Fruit fly (Drosophila melanogaster): Measurements from ENCODE around the gene CG31269.

Gene CG31269

DNA sequence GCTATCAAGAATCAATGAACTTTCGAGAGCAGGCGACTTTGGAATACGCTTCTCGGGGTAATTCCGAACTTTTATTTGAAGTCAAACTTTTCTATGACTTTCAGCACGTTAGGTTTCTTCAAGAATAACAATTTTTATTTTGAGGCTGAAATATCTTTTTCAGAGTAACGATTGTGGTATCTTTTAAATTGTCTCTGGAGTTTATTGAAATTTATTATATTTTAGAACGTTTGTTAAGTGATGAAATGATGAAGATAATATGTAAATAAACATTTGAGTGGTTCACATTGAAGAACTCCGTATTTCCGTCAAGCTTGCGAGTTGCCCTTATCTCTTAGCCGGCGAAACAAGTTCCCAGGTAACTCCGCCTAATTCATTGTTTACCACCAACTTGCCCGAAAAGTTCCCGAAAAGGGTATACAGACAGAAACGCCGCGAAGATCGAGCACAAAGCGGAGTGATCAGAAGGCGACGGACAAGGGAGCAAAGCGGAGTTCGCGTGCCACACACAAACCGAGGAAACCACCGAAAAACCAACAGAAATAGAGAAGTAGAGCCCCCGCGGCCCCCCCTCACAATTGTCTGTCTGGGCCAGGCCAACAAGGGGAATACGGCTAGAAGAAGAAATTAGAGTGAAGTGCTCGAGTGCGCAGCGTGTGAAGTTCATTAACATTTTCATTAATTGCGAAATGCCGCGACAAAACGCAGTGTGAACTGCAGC is 9.2 kb upstream of the CG31269 start (continued):
- TF ChIP-seq spab (GFP tag; optimal IDR thresholded peaks at IDR 0.05), result peak; percentile 61
- TF ChIP-seq Hr39 (GFP tag; optimal IDR thresholded peaks at IDR 0.05), result peak; percentile 69
- TF ChIP-seq fd85E (GFP tag; optimal IDR thresholded peaks at IDR 0.05), result no peak
- peak; percentile 15 for TF ChIP-seq Blimp-1 (GFP tag; optimal IDR thresholded peaks at IDR 0.05)
- peak; percentile 69 for TF ChIP-seq fd59A (GFP tag; optimal IDR thresholded peaks at IDR 0.05)
- TF ChIP-seq CG9139 (GFP tag; optimal IDR thresholded peaks at IDR 0.05), result peak; percentile 39
- TF ChIP-seq Hr4 (GFP tag; optimal IDR thresholded peaks at IDR 0.05), result peak; percentile 35
- peak; percentile 75 for TF ChIP-seq CG31627 (GFP tag; optimal IDR thresholded peaks at IDR 0.05)
- TF ChIP-seq svp (GFP tag), result peak; percentile 91
- TF ChIP-seq Sox15 (GFP tag; optimal IDR thresholded peaks at IDR 0.05), result peak; percentile 37
- peak; percentile 3 to 23 for TF ChIP-seq salr (GFP tag; optimal IDR thresholded peaks at IDR 0.05)
- TF ChIP-seq Sox102F (GFP tag; optimal IDR thresholded peaks at IDR 0.05), result peak; percentile 77
- no peak for TF ChIP-seq eg (GFP tag; IDR thresholded peaks at IDR 0.05)
- TF ChIP-seq lz (GFP tag; optimal IDR thresholded peaks at IDR 0.05), result peak; percentile 68
- peak; percentile 62 for TF ChIP-seq vri (GFP tag; optimal IDR thresholded peaks at IDR 0.05)
- no peak for TF ChIP-seq Hr38 (GFP tag; optimal IDR thresholded peaks at IDR 0.05)
- peak; percentile 33 for TF ChIP-seq CG8319 (GFP tag; optimal IDR thresholded peaks at IDR 0.05)
- no peak for TF ChIP-seq Eip93F (GFP tag; optimal IDR thresholded peaks at IDR 0.05)
- peak; percentile 43 for TF ChIP-seq CG10631 (GFP tag; optimal IDR thresholded peaks at IDR 0.05)
- TF ChIP-seq topi (GFP tag; optimal IDR thresholded peaks at IDR 0.05), result peak; percentile 79
- peak; percentile 83 for TF ChIP-seq Met (GFP tag; optimal IDR thresholded peaks at IDR 0.05)
- peak; percentile 63 for TF ChIP-seq CG32006 (GFP tag; optimal IDR thresholded peaks at IDR 0.05)
- peak; percentile 32 to 38 for TF ChIP-seq ss (GFP tag; optimal IDR thresholded peaks at IDR 0.05)
- 0 out of 3 replicates have a peak, but pooled peaks have one; percentile 33 for TF ChIP-seq CG6163 (GFP tag; IDR thresholded peaks at IDR 0.05)
- TF ChIP-seq dac (GFP tag; optimal IDR thresholded peaks at IDR 0.05), result no peak
- TF ChIP-seq net (GFP tag; optimal IDR thresholded peaks at IDR 0.05), result peak; percentile 54
- TF ChIP-seq CG11902 (GFP tag; optimal IDR thresholded peaks at IDR 0.05), result peak; percentile 43
- peak; percentile 38 for TF ChIP-seq Ets21C (GFP tag; optimal IDR thresholded peaks at IDR 0.05)
- peak; percentile 64 for TF ChIP-seq acj6 (GFP tag; optimal IDR thresholded peaks at IDR 0.05)
- no peak for TF ChIP-seq CG16779 (tag; optimal IDR thresholded peaks at IDR 0.05)

dm6 chr3R:17118917-17119378 is 8.0 kb upstream of the CG31269 start:
- TF ChIP-seq CG15336 (GFP tag; IDR thresholded peaks at IDR 0.05) (peak; percentile 30; the same call in 1 of the 2 replicates), CG1621 (tag; optimal IDR thresholded peaks at IDR 0.05) (peak; percentile 43), Met (GFP tag; optimal IDR thresholded peaks at IDR 0.05) (no peak), CG6808 (GFP tag; optimal IDR thresholded peaks at IDR 0.05) (peak; percentile 8), CG6276 (GFP tag; optimal IDR thresholded peaks at IDR 0.05) (peak; percentile 52), achi (GFP tag; optimal IDR thresholded peaks at IDR 0.05) (no peak), dac (GFP tag; optimal IDR thresholded peaks at IDR 0.05) (no peak), acj6 (GFP tag; optimal IDR thresholded peaks at IDR 0.05) (no peak), Blimp-1 (GFP tag; optimal IDR thresholded peaks at IDR 0.05) (no peak), ss (GFP tag; optimal IDR thresholded peaks at IDR 0.05) (peak in 1 of 2 experiments; percentile 51), Sox102F (GFP tag; optimal IDR thresholded peaks at IDR 0.05) (peak; percentile 68), CG6854 (GFP tag; optimal IDR thresholded peaks at IDR 0.05) (peak; percentile 81), lz (GFP tag; optimal IDR thresholded peaks at IDR 0.05) (no peak), CG16779 (tag; optimal IDR thresholded peaks at IDR 0.05) (peak; percentile 17), eg (GFP tag; IDR thresholded peaks at IDR 0.05) (peak; percentile 7; the same call in 1 of the 3 replicates), fd59A (GFP tag; optimal IDR thresholded peaks at IDR 0.05) (no peak), CG8632 (GFP tag; optimal IDR thresholded peaks at IDR 0.05) (peak; percentile 8), Eip78C (GFP tag) (peak; percentile 51)
